Fruit fly (Drosophila melanogaster) whole organism: ENCODE results near the gene CG3349.

Source experiments
- CG8478 ChIP-seq: fragments of >200 bp; optimal IDR thresholded peaks from 2 replicates; lab custom pipeline; 2018; ENCODE audit warnings: inconsistent platforms
- Dll ChIP-seq: fragments of >200 bp; optimal IDR thresholded peaks from 2 replicates; lab custom pipeline; 2017
- EcR ChIP-seq, 2 experiments: fragments of >200 bp; optimal IDR thresholded peaks; 2 replicates each; lab custom pipeline; 2017; ENCODE audit warnings: missing biosample characterization in 2 of 2, missing genetic modification characterization in 2 of 2, missing genetic modification reagents in 2 of 2
- pan ChIP-seq: fragments of >200 bp; optimal IDR thresholded peaks from 2 replicates; lab custom pipeline; 2017
- psq ChIP-seq: fragments of >200 bp; optimal IDR thresholded peaks from 2 replicates; lab custom pipeline; 2017
- usp ChIP-seq: fragments of >200 bp; optimal IDR thresholded peaks from 2 replicates; lab custom pipeline; 2017; ENCODE audit warnings: missing biosample characterization, missing genetic modification characterization, mixed read lengths

Gene CG3349

DNA sequence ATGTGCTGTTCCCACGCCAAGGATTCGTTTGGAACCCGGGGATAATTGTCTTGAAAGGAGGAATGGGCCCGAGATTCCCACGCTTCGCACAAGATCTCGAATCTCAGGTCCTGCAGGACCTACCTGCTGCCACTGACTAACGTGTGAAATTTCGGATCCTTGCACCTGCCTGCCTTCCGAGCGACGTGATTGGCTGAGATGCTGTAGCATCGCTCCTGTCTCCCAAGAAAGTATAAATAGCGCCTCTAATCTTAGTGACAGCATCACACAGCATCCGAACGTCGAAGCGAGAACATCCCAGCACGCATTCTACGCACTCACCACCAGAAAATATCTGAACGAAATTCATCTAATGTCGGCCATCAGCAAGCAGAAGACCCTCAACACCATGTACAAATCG lies 4.5 kb upstream of the CG3349 start:
- TF ChIP-seq CG8478 (lab: Kevin White, UChicago) = no peak
- TF ChIP-seq EcR (GFP tag; optimal IDR thresholded peaks at IDR 0.05; lab: Kevin White, UChicago) = no peak
- TF ChIP-seq Dll (lab: Kevin White, UChicago) = no peak
- TF ChIP-seq psq (lab: Kevin White, UChicago) = no peak
- no peak for TF ChIP-seq pan
- TF ChIP-seq usp (GFP tag; lab: Kevin White, UChicago) = no peak

DNA sequence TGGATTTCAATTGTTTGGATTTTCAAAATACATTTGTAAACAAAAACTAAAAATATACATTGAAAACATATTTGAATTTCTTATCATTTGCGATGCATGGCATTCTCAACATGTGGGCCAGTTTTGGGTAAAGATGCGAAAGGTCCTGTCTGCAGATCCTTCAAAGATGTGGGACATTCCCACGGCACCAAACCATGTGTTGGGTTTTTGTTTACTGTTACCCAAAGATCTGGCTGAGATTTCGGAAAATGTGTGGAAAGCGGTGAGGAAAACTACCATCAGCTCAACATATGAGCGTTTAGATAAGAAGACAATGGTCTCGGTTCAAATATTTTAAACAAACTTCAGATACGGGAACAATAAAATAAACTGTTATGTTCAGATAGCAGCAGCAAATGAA lies 3.4 kb upstream of the CG3349 start:
- TF ChIP-seq EcR (GFP tag; optimal IDR thresholded peaks at IDR 0.05; lab: Kevin White, UChicago) = no peak
- no peak for TF ChIP-seq pan
- TF ChIP-seq psq (lab: Kevin White, UChicago) = no peak
- TF ChIP-seq usp (GFP tag; lab: Kevin White, UChicago) = no peak
- TF ChIP-seq Dll (lab: Kevin White, UChicago) = no peak
- no peak for TF ChIP-seq CG8478 (lab: Kevin White, UChicago)

DNA sequence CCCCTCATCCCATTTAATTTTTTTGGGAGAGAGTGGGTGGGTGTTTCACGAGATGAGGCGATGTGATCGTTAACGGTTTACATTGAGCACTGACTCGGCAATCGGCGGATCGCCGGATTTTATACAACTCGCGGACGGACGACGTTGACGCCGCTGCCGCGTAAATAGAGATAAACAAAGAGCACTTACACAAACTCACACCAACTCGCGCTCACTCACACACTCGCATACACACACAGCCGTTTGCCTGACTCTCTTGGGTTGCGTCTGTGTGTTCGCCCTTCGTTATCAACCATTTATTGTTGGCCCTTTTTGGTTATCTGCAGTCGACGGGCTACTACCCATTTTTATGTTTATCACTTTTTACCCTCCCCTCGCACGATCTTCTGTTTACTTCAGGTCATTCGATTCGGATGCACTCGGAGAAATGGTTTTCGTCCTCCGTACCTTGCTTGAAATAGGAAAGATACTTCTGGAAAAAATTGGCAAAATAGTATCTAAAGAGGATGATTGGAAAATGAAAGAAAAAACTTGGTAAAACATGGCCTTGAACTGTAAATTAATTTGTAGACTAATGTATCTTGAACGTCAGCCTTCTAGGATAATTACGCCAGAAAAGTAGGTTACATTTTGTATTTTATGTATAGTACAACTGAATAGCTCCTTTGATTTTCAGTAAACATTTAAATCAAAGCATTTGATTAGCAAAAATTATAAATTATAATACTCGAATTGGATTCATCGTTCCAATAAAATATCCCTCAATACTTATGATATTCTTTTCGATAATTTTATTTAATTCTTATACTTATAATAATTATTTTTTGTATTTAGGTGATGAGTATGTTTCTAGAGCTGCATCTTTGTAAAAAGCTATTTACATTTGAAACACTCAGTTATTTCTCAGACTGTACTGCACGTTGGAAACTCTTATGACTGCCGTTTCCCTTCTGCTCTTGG lies 1.6 kb upstream of the CG3349 start:
- TF ChIP-seq EcR (GFP tag; optimal IDR thresholded peaks at IDR 0.05; lab: Kevin White, UChicago) (peak in 1 of 2 experiments; percentile 68), psq (lab: Kevin White, UChicago) (no peak)

DNA sequence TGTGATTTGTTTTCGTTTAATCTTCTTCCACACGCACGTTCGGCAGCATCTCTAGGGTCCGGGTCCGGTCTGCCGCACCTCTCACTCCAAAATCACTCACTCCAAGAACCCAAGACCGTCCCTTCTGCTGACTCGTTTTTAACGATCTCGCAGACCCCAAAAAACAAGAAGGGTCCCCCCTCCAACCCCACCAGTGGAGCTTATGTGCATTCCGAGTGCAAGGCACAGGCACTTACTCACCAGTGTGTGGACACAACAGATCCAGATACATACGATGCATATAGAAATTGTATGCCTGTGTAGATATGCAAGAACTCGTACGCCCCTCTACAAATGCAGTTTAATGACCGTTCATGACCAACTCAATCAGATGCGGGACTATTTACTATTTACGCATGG lies 925 bp upstream of the CG3349 start:
- TF ChIP-seq usp (GFP tag; lab: Kevin White, UChicago) = no peak
- TF ChIP-seq Dll (lab: Kevin White, UChicago) = no peak
- no peak for TF ChIP-seq CG8478 (lab: Kevin White, UChicago)
- peak in 1 of 2 experiments; percentile 82 for TF ChIP-seq EcR (GFP tag; optimal IDR thresholded peaks at IDR 0.05; lab: Kevin White, UChicago)
- no peak for TF ChIP-seq pan
- no peak for TF ChIP-seq psq (lab: Kevin White, UChicago)

DNA sequence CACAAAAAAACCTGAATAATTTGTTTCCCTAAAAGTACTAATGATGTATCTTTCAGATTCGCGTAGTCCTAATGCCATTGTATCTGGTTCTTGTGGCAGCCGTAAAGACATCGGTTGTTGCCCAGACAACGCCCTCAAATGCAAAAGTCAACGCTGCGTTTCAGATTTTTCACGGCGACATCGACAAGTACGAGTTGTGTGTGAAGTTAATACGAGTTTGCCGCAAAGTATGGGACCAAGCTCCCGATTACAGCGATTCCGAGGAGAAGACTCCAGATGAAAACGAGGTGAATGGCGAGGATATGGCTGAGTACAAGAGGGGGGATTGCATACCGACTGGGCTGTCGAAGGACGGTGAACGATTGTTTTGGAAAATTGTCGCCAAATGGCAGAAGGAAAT lies 618 bp downstream of the CG3349 start:
- TF ChIP-seq CG8478 (lab: Kevin White, UChicago) (no peak), pan (no peak), usp (GFP tag; lab: Kevin White, UChicago) (no peak), EcR (GFP tag; optimal IDR thresholded peaks at IDR 0.05; lab: Kevin White, UChicago) (no peak)

DNA sequence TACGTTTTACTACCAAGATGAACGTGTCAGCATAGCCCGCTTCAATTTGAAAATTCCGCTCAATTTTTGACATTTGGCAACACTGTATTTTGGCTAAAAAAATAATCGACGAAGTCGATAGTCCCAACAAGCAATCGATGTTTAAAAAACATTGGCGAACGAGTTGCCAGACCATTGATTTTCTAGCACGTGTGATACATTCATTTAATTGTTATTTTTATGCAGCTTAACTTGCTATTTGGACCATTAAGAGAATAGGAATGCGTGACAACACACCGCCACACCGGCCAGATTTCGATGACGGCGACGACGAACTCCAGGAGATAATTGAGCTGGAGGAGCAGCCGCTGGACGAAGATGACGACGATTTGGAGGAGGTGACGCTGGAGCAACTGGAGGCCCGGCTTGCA lies 3.3 kb downstream of the CG3349 start, which contains the start of gene CG5114:
Gene CG5114 (plus strand): TSS at position 161 of the 410 bp plus-strand sequence.
- TF ChIP-seq psq (lab: Kevin White, UChicago) (no peak), CG8478 (lab: Kevin White, UChicago) (no peak), pan (no peak), Dll (lab: Kevin White, UChicago) (no peak), usp (GFP tag; lab: Kevin White, UChicago) (no peak), EcR (GFP tag; optimal IDR thresholded peaks at IDR 0.05; lab: Kevin White, UChicago) (no peak)

DNA sequence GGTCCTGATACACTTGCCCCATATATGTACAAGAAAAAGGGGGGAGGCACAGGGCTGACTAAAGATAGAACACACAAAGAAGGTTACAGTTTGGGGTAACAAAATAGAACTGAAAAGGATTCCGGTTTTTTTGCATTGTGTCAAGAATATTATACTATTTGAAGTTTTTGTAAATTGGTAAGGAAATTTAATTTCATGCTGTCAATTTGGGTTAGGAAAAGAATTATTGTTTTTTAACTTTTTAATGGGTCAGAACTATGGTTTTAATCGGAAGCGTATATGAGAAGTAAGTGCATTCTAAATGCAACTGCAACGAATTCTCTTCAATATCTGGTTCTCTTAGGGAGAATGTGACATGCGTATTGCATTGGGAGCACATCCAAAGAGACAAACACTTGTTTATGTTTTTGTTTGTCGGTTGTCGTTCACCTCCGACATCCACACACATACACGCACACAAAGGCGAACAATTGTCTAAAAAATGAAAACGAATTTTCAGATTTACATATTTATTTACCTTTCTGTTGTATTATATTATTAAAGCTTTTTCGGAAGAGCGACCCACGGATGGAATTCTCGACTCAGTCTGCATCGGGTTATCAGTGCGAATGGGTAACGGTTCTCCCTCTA lies 5.2 kb downstream of the CG3349 start, which contains the start of gene mnd:
Gene mnd (plus strand): TSS at position 580 of the 630 bp plus-strand sequence.
- TF ChIP-seq CG8478 (lab: Kevin White, UChicago) (no peak), usp (GFP tag; lab: Kevin White, UChicago) (no peak), psq (lab: Kevin White, UChicago) (no peak), EcR (GFP tag; optimal IDR thresholded peaks at IDR 0.05; lab: Kevin White, UChicago) (no peak), Dll (lab: Kevin White, UChicago) (no peak), pan (no peak)

DNA sequence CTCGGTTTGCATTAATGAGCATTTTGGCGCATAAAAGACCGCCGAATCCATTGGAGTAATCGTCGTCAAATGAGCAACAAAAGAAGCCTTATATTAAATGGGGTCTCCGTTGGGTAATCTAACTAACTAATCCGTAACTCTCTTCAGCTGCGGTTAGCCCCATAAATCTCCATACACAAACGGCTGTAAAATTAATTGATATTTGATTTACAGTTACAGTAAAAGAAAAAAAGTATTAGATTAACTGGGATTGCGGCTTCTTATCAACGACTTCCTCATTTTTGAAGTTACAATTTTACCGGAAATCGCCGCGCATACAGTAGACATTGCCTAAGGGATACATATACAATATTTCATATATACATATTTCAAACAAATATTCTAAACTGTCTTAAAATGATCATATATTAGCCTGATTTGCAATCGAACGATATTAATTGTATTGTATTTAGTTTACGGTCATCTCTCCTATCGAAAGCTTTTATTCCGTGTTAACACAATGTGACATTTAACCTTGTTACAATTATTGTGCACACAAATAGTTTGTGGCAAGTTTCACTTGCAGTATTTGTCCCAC lies 7.0 kb downstream of the CG3349 start:
- TF ChIP-seq CG8478 (lab: Kevin White, UChicago) (no peak), psq (lab: Kevin White, UChicago) (no peak), Dll (lab: Kevin White, UChicago) (no peak), EcR (GFP tag; optimal IDR thresholded peaks at IDR 0.05; lab: Kevin White, UChicago) (no peak), pan (no peak), usp (GFP tag; lab: Kevin White, UChicago) (no peak)

DNA sequence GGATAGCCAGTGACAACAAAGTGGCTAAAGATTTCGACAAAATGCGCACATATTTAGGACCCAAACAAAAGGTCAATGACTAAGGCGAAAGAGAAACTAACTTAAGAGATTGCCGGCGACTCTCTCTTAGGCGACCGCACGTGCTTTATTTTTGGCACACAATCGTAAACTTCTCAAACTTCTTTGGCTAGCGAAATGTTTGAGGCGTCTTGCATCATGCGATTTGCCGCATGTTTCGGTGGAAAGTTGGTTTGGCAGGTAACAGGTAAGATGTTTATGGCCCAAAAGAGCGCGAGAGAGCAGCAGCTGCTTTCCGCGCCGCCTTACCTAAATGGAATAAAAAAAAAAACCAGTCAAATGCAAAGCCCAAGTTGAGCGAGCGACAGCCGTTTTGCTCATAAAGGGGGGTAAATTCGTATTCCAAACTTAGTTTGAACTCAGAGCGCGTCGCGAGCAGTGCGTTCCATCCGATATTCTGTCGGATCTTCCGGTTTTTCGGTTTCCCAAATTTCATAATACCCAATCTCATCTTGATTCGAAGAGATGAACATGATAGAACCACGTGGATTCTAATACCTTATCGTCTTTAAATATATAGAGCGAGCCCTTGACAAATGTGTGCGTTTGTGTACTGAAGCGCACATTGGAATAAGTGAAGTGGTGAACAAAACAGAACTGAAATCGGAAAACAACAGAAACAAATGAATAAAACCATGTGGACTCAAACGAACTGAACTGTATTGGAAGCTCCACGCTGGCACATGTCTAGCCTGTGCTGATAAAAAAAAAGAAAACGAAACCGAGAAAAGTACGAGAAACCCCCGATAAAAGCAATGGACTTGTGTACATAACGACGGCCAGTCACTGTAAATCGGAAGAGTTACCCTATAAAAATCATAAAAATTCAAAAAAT lies 7.8 kb downstream of the CG3349 start:
- peak in 1 of 2 experiments; percentile 55 for TF ChIP-seq EcR (GFP tag; optimal IDR thresholded peaks at IDR 0.05; lab: Kevin White, UChicago)
- TF ChIP-seq Dll (lab: Kevin White, UChicago) = no peak
- TF ChIP-seq usp (GFP tag; lab: Kevin White, UChicago) = no peak
- TF ChIP-seq psq (lab: Kevin White, UChicago) = no peak
- TF ChIP-seq CG8478 (lab: Kevin White, UChicago) = no peak

DNA sequence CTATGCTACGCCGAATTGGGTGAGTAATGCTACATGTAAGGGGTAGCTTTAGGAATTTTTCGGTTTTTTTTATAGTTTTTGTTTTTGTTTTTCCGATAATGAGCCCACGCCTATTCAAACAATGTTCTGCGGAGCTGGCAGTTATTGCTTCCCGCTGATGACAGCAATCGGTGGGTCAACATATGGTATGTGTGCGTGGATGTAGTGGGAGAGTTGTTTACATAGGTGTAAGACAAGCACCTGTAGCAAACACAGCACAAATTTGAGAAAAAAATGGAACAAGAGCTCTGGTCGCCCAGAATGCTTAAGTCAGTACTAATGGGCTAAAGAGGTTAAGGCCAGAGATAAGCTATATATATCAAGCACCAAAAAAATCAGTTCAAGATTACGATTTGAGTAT lies 8.8 kb downstream of the CG3349 start:
- TF ChIP-seq psq (lab: Kevin White, UChicago) = no peak
- TF ChIP-seq Dll (lab: Kevin White, UChicago) = no peak
- no peak for TF ChIP-seq EcR (GFP tag; optimal IDR thresholded peaks at IDR 0.05; lab: Kevin White, UChicago)
- no peak for TF ChIP-seq usp (GFP tag; lab: Kevin White, UChicago)
- TF ChIP-seq CG8478 (lab: Kevin White, UChicago) = no peak
- no peak for TF ChIP-seq pan
